Fruit fly (Drosophila melanogaster) whole organism, prepupa: ENCODE data around the gene CG15435.

ENCODE experiments used
- CG10631 ChIP-seq: fragments of 200-800 bp; sonication (Bioruptor generic); optimal IDR thresholded peaks from 2 replicates; lab custom pipeline; 2016; ENCODE audit warnings: missing biosample characterization, missing genetic modification characterization
- Met ChIP-seq: fragments of 200-800 bp; sonication (Bioruptor generic); optimal IDR thresholded peaks from 3 replicates; lab custom pipeline; 2016; ENCODE audit warnings: missing biosample characterization, missing genetic modification characterization

dm6 chr2L:4433608-4434007 lies 25.9 kb upstream of the CG15435 start, which contains the start of the genes CG34177 and CG34178:
- TF ChIP-seq Met (no peak), CG10631 (GFP tag; lab: Kevin White, UChicago) (no peak)
